Worm (Caenorhabditis elegans) whole organism, early embryonic: ENCODE measurements around the gene F22E12.3.

Experiments used
- F13C5.2 ChIP-seq: sonication (generic microtip); optimal IDR thresholded peaks from 2 replicates; lab custom pipeline; 2017; ENCODE audit warnings: mild to moderate bottlenecking, missing genetic modification characterization, inconsistent platforms, missing compliant biosample characterization
- ama-1 ChIP-seq: fragments of 150-350 bp; optimal IDR thresholded peaks from 2 replicates; lab custom pipeline; 2014
- ceh-13 ChIP-seq: fragments of 200-800 bp; sonication (Bioruptor generic); optimal IDR thresholded peaks from 2 replicates; lab custom pipeline; 2018; ENCODE audit warnings: mild to moderate bottlenecking, missing genetic modification characterization, missing compliant biosample characterization
- ceh-36 ChIP-seq: sonication (generic microtip); optimal IDR thresholded peaks from 2 replicates; lab custom pipeline; 2016; ENCODE audit warnings: missing genetic modification characterization, inconsistent platforms, missing compliant biosample characterization
- flt-1 ChIP-seq: fragments of 200-800 bp; sonication (Bioruptor generic); IDR thresholded peaks from 2 replicates; pipeline ENCODE4 v1.3.6; 2022; ENCODE audit warnings: missing genetic modification characterization, missing compliant biosample characterization
- hnd-1 ChIP-seq: sonication (generic microtip); optimal IDR thresholded peaks from 2 replicates; lab custom pipeline; 2016; ENCODE audit warnings: missing genetic modification characterization, missing compliant biosample characterization
- tbx-11 ChIP-seq: fragments of 200-800 bp; sonication (Bioruptor generic); IDR thresholded peaks from 2 replicates; pipeline ENCODE4 v1.3.6; 2022; ENCODE audit warnings: missing genetic modification characterization, missing compliant biosample characterization
- tbx-37 ChIP-seq: fragments of 200-800 bp; sonication (Bioruptor generic); conservative IDR thresholded peaks from 2 replicates; pipeline ENCODE4 v1.3.6; 2022; ENCODE audit warnings: missing genetic modification reagents, missing genetic modification characterization, missing compliant biosample characterization

DNA sequence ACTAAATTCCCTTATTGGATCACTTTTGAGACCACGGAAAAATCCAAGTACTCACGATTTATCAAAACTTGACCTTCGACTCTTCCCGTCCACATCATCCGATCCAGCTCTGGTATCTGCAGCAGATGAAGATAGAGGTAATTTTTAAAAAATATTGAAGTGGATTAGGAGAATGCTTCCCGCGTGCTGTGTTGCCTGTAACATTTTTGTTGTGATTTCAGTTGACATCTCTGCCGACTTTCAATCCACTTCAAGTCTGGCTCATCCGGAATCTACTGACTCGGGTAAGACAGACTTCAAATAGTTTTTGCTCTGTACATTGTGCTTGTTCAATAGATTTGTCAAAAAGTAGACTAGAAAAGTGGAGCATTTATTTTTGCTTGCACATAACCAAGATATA, 12.2 kb upstream of the F22E12.3 start:
- TF ChIP-seq tbx-37 (no peak), ama-1 (lab: Kevin White, UChicago) (no peak), ceh-13 (GFP tag; lab: Kevin White, UChicago) (no peak), hnd-1 (tag; lab: Kevin White, UChicago) (no peak), ceh-36 (tag; lab: Kevin White, UChicago) (no peak), flt-1 (GFP tag; lab: Robert Waterston, UW) (no peak), tbx-11 (GFP tag; lab: Robert Waterston, UW) (no peak), F13C5.2 (tag; lab: Kevin White, UChicago) (no peak)
